Worm (Caenorhabditis elegans) whole organism, early embryonic: ENCODE results near the gene srbc-8.

Experiments used
- B0310.2 ChIP-seq: sonication (generic microtip); optimal IDR thresholded peaks from 2 replicates; lab custom pipeline; 2016; ENCODE audit warnings: mild to moderate bottlenecking, missing genetic modification characterization, missing compliant biosample characterization
- F13C5.2 ChIP-seq: sonication (generic microtip); optimal IDR thresholded peaks from 2 replicates; lab custom pipeline; 2017; ENCODE audit warnings: mild to moderate bottlenecking, missing genetic modification characterization, inconsistent platforms, missing compliant biosample characterization
- aly-1 ChIP-seq: sonication (generic microtip); optimal IDR thresholded peaks from 2 replicates; lab custom pipeline; 2016; ENCODE audit warnings: missing genetic modification characterization, missing compliant biosample characterization
- ama-1 ChIP-seq: fragments of 150-350 bp; optimal IDR thresholded peaks from 2 replicates; lab custom pipeline; 2014
- ceh-13 ChIP-seq: fragments of 200-800 bp; sonication (Bioruptor generic); optimal IDR thresholded peaks from 2 replicates; lab custom pipeline; 2018; ENCODE audit warnings: mild to moderate bottlenecking, missing genetic modification characterization, missing compliant biosample characterization
- ceh-36 ChIP-seq: sonication (generic microtip); optimal IDR thresholded peaks from 2 replicates; lab custom pipeline; 2016; ENCODE audit warnings: missing genetic modification characterization, inconsistent platforms, missing compliant biosample characterization
- ets-7 ChIP-seq: sonication (generic microtip); optimal IDR thresholded peaks from 2 replicates; lab custom pipeline; 2016; ENCODE audit warnings: missing genotype, missing genetic modification characterization, missing compliant biosample characterization
- flt-1 ChIP-seq: fragments of 200-800 bp; sonication (Bioruptor generic); IDR thresholded peaks from 2 replicates; pipeline ENCODE4 v1.3.6; 2022; ENCODE audit warnings: missing genetic modification characterization, missing compliant biosample characterization
- hmbx-1 ChIP-seq: sonication (generic microtip); optimal IDR thresholded peaks from 2 replicates; lab custom pipeline; 2016; ENCODE audit warnings: mild to moderate bottlenecking, missing genetic modification characterization, missing compliant biosample characterization
- hmg-4 ChIP-seq: fragments of 200-800 bp; sonication (Bioruptor generic); optimal IDR thresholded peaks from 2 replicates; lab custom pipeline; 2018; ENCODE audit warnings: mild to moderate bottlenecking, missing genetic modification characterization, missing compliant biosample characterization
- hnd-1 ChIP-seq: sonication (generic microtip); optimal IDR thresholded peaks from 2 replicates; lab custom pipeline; 2016; ENCODE audit warnings: missing genetic modification characterization, missing compliant biosample characterization
- pes-1 ChIP-seq: fragments of 200-800 bp; sonication (Bioruptor generic); IDR thresholded peaks from 2 replicates; pipeline ENCODE4 v1.3.6; 2022; ENCODE audit warnings: missing genetic modification reagents, missing genetic modification characterization, missing compliant biosample characterization
- scrt-1 ChIP-seq: fragments of 200-800 bp; sonication (Bioruptor generic); IDR thresholded peaks from 2 replicates; pipeline ENCODE4 v1.3.6; 2022; ENCODE audit warnings: missing genetic modification characterization, missing compliant biosample characterization
- sea-1 ChIP-seq: fragments of 200-800 bp; sonication (Bioruptor generic); conservative IDR thresholded peaks from 2 replicates; pipeline ENCODE4 v1.3.6; 2022; ENCODE audit warnings: missing genetic modification characterization, missing compliant biosample characterization
- tbx-11 ChIP-seq: fragments of 200-800 bp; sonication (Bioruptor generic); IDR thresholded peaks from 2 replicates; pipeline ENCODE4 v1.3.6; 2022; ENCODE audit warnings: missing genetic modification characterization, missing compliant biosample characterization
- tbx-37 ChIP-seq: fragments of 200-800 bp; sonication (Bioruptor generic); conservative IDR thresholded peaks from 2 replicates; pipeline ENCODE4 v1.3.6; 2022; ENCODE audit warnings: missing genetic modification reagents, missing genetic modification characterization, missing compliant biosample characterization
- tra-4 ChIP-seq: sonication (generic microtip); optimal IDR thresholded peaks from 2 replicates; lab custom pipeline; 2017; ENCODE audit warnings: missing genetic modification characterization, missing compliant biosample characterization

The srbc-8 gene

ce11 chrV:7478404-7478803, 6.5 kb downstream of the srbc-8 start, which contains the start of gene str-190:
str-190 (minus strand) TSS chrV:7478504.
- TF ChIP-seq ceh-36 (tag; lab: Kevin White, UChicago), result no peak
- no peak for TF ChIP-seq tbx-37 (GFP tag; lab: Robert Waterston, UW)
- TF ChIP-seq ama-1, result no peak
- TF ChIP-seq B0310.2 (tag; lab: Kevin White, UChicago), result no peak
- no peak for TF ChIP-seq flt-1 (GFP tag; lab: Robert Waterston, UW)
- TF ChIP-seq pes-1, result no peak
- no peak for TF ChIP-seq hmbx-1 (tag; lab: Kevin White, UChicago)
- TF ChIP-seq scrt-1 (GFP tag; lab: Robert Waterston, UW), result no peak
- no peak for TF ChIP-seq tra-4 (tag; lab: Kevin White, UChicago)
- TF ChIP-seq aly-1 (tag; lab: Kevin White, UChicago), result no peak
- no peak for TF ChIP-seq ets-7 (tag; lab: Kevin White, UChicago)
- TF ChIP-seq sea-1 (GFP tag; lab: Robert Waterston, UW), result no peak
- no peak for TF ChIP-seq hmg-4
- TF ChIP-seq tbx-11 (GFP tag; lab: Robert Waterston, UW), result no peak
- TF ChIP-seq hnd-1, result no peak
- no peak for TF ChIP-seq F13C5.2
- no peak for TF ChIP-seq ceh-13 (GFP tag; lab: Kevin White, UChicago)

- TF ChIP-seq ceh-13 (GFP tag; lab: Kevin White, UChicago), result no peak
- TF ChIP-seq aly-1 (tag; lab: Kevin White, UChicago), result no peak
- TF ChIP-seq hmbx-1 (tag; lab: Kevin White, UChicago), result no peak
- TF ChIP-seq tbx-11 (GFP tag; lab: Robert Waterston, UW), result no peak
- TF ChIP-seq sea-1 (GFP tag; lab: Robert Waterston, UW), result no peak
- no peak for TF ChIP-seq tra-4 (tag; lab: Kevin White, UChicago)
- no peak for TF ChIP-seq scrt-1 (GFP tag; lab: Robert Waterston, UW)
- TF ChIP-seq flt-1 (GFP tag; lab: Robert Waterston, UW), result no peak
- no peak for TF ChIP-seq pes-1
- TF ChIP-seq ets-7 (tag; lab: Kevin White, UChicago), result no peak
- TF ChIP-seq hmg-4, result no peak
- TF ChIP-seq F13C5.2, result no peak
- TF ChIP-seq hnd-1, result no peak
These were observed 8.1 kb downstream of the srbc-8 start, which contains the start of gene srh-125 for ce11 chrV:7476766-7477165. srh-125 (minus strand) TSS chrV:7476866.

- no peak for TF ChIP-seq ceh-36 (tag; lab: Kevin White, UChicago)
- no peak for TF ChIP-seq tra-4 (tag; lab: Kevin White, UChicago)
- no peak for TF ChIP-seq sea-1 (GFP tag; lab: Robert Waterston, UW)
- TF ChIP-seq tbx-37 (GFP tag; lab: Robert Waterston, UW), result no peak
- no peak for TF ChIP-seq hmbx-1 (tag; lab: Kevin White, UChicago)
These were observed 12.1 kb downstream of the srbc-8 start, which contains the start of gene str-28 for ce11 chrV:7472815-7473214. str-28 (minus strand) TSS chrV:7472915.

ce11 chrV:7465509-7465908, 19.4 kb downstream of the srbc-8 start, which contains the start of gene F25E5.1:
F25E5.1 (plus strand) TSS chrV:7465884.
- TF ChIP-seq hnd-1 (no peak), ama-1 (no peak), pes-1 (no peak), ceh-36 (tag; lab: Kevin White, UChicago) (no peak), flt-1 (GFP tag; lab: Robert Waterston, UW) (no peak), ceh-13 (GFP tag; lab: Kevin White, UChicago) (no peak), hmg-4 (no peak), tbx-37 (GFP tag; lab: Robert Waterston, UW) (peak; percentile 62; the same call in 1 of the 2 replicates), sea-1 (GFP tag; lab: Robert Waterston, UW) (no peak), hmbx-1 (tag; lab: Kevin White, UChicago) (no peak), ets-7 (tag; lab: Kevin White, UChicago) (no peak), tra-4 (tag; lab: Kevin White, UChicago) (no peak), aly-1 (tag; lab: Kevin White, UChicago) (peak; percentile 3), tbx-11 (GFP tag; lab: Robert Waterston, UW) (no peak), scrt-1 (GFP tag; lab: Robert Waterston, UW) (no peak), F13C5.2 (peak; percentile 47), B0310.2 (tag; lab: Kevin White, UChicago) (no peak)

ce11 chrV:7464696-7465095, 20.2 kb downstream of the srbc-8 start, which contains the start of gene srh-89:
srh-89 (minus strand) TSS chrV:7464796.
- TF ChIP-seq hnd-1 (no peak), pes-1 (no peak), scrt-1 (GFP tag; lab: Robert Waterston, UW) (no peak), ceh-13 (GFP tag; lab: Kevin White, UChicago) (no peak), B0310.2 (tag; lab: Kevin White, UChicago) (no peak), F13C5.2 (no peak), sea-1 (GFP tag; lab: Robert Waterston, UW) (no peak), ets-7 (tag; lab: Kevin White, UChicago) (no peak), tra-4 (tag; lab: Kevin White, UChicago) (no peak), hmbx-1 (tag; lab: Kevin White, UChicago) (no peak), ama-1 (no peak), flt-1 (GFP tag; lab: Robert Waterston, UW) (no peak)

- TF ChIP-seq pes-1 (no peak), F13C5.2 (no peak), flt-1 (GFP tag; lab: Robert Waterston, UW) (no peak), aly-1 (tag; lab: Kevin White, UChicago) (no peak), ceh-13 (GFP tag; lab: Kevin White, UChicago) (no peak), scrt-1 (GFP tag; lab: Robert Waterston, UW) (no peak), sea-1 (GFP tag; lab: Robert Waterston, UW) (no peak), B0310.2 (tag; lab: Kevin White, UChicago) (no peak), tbx-37 (GFP tag; lab: Robert Waterston, UW) (no peak), tbx-11 (GFP tag; lab: Robert Waterston, UW) (no peak), hnd-1 (no peak), hmbx-1 (tag; lab: Kevin White, UChicago) (no peak), ets-7 (tag; lab: Kevin White, UChicago) (no peak)
These were observed 24.0 kb downstream of the srbc-8 start, which contains the start of gene srh-92 for ce11 chrV:7460898-7461297. srh-92 (minus strand) TSS chrV:7460998.

ce11 chrV:7455008-7455407, 29.9 kb downstream of the srbc-8 start, which contains the start of gene F25E5.2:
F25E5.2 (plus strand) TSS chrV:7455308.
- no peak for TF ChIP-seq ama-1
- TF ChIP-seq ceh-13 (GFP tag; lab: Kevin White, UChicago), result no peak
- no peak for TF ChIP-seq ceh-36 (tag; lab: Kevin White, UChicago)
- TF ChIP-seq tbx-11 (GFP tag; lab: Robert Waterston, UW), result no peak
- no peak for TF ChIP-seq F13C5.2
